Worm (Caenorhabditis elegans) whole organism, L2 larva: ENCODE results near the gene ZC455.1.

Source experiments
- C34F6.9 ChIP-seq: fragments of 150-350 bp; optimal IDR thresholded peaks from 2 replicates; lab custom pipeline; 2014; ENCODE audit warnings: missing biosample characterization, missing genetic modification characterization
- F13H6.1 ChIP-seq: sonication (generic microtip); optimal IDR thresholded peaks from 2 replicates; lab custom pipeline; 2016; ENCODE audit warnings: missing genetic modification characterization, missing compliant biosample characterization
- R02D3.7 ChIP-seq: fragments of 150-350 bp; optimal IDR thresholded peaks from 2 replicates; lab custom pipeline; 2014; ENCODE audit warnings: missing biosample characterization, missing genetic modification characterization
- Y55F3AM.14 ChIP-seq: fragments of 200-800 bp; sonication (Bioruptor generic); optimal IDR thresholded peaks from 2 replicates; lab custom pipeline; 2018; ENCODE audit warnings: mild to moderate bottlenecking, missing genetic modification characterization, missing compliant biosample characterization
- ZK546.5 ChIP-seq: sonication (generic microtip); optimal IDR thresholded peaks from 2 replicates; lab custom pipeline; 2017; ENCODE audit warnings: missing biosample characterization, missing genetic modification characterization
- ama-1 ChIP-seq: fragments of 150-350 bp; optimal IDR thresholded peaks from 2 replicates; lab custom pipeline; 2018; ENCODE audit warnings: inconsistent platforms
- blmp-1 ChIP-seq: sonication (generic microtip); optimal IDR thresholded peaks from 2 replicates; lab custom pipeline; 2017; ENCODE audit warnings: missing genetic modification characterization, mild to moderate bottlenecking, missing compliant biosample characterization, antibody characterized with exemption, moderate library complexity; ENCODE audit not compliant: insufficient read depth
- ceh-16 ChIP-seq: fragments of 150-350 bp; optimal IDR thresholded peaks from 2 replicates; lab custom pipeline; 2014; ENCODE audit warnings: missing biosample characterization, missing genetic modification characterization
- ceh-82 ChIP-seq: fragments of 150-350 bp; optimal IDR thresholded peaks from 2 replicates; lab custom pipeline; 2014; ENCODE audit warnings: missing biosample characterization, missing genetic modification characterization
- crh-2 ChIP-seq: sonication (generic microtip); optimal IDR thresholded peaks from 2 replicates; lab custom pipeline; 2017; ENCODE audit warnings: missing biosample characterization, missing genetic modification characterization
- egl-27 ChIP-seq: sonication (generic microtip); optimal IDR thresholded peaks from 3 replicates; lab custom pipeline; 2017; ENCODE audit warnings: missing biosample characterization, missing genetic modification reagents, missing genetic modification characterization
- gmeb-1 ChIP-seq: fragments of 150-350 bp; optimal IDR thresholded peaks from 2 replicates; lab custom pipeline; 2014; ENCODE audit warnings: missing biosample characterization, missing genetic modification characterization
- lin-11 ChIP-seq: fragments of 150-350 bp; sonication (generic microtip); optimal IDR thresholded peaks from 2 replicates; lab custom pipeline; 2014; ENCODE audit warnings: missing biosample characterization, missing genetic modification characterization, inconsistent platforms, mixed read lengths
- lin-13 ChIP-seq: fragments of 150-350 bp; optimal IDR thresholded peaks from 2 replicates; lab custom pipeline; 2014; ENCODE audit warnings: missing biosample characterization, missing genetic modification reagents, missing genetic modification characterization
- lin-39 ChIP-seq: fragments of 150-350 bp; optimal IDR thresholded peaks from 2 replicates; lab custom pipeline; 2014; ENCODE audit warnings: missing biosample characterization, missing genetic modification reagents, missing genetic modification characterization
- lsy-2 ChIP-seq, 2 experiments: fragments of 150-350 bp in 1 of 2; sonication (generic microtip) in 1 of 2; optimal IDR thresholded peaks; 2 replicates each; lab custom pipeline; 2014 to 2017; ENCODE audit warnings: missing biosample characterization in 2 of 2, missing genetic modification characterization in 2 of 2
- mab-5 ChIP-seq: fragments of 150-350 bp; optimal IDR thresholded peaks from 2 replicates; lab custom pipeline; 2014; ENCODE audit warnings: missing biosample characterization, missing genetic modification characterization
- mbf-1 ChIP-seq: sonication (generic microtip); optimal IDR thresholded peaks from 2 replicates; lab custom pipeline; 2017; ENCODE audit warnings: missing biosample characterization, missing genetic modification characterization
- mdl-1 ChIP-seq, 2 experiments: fragments of 150-350 bp in 1 of 2; sonication (generic microtip) in 1 of 2; optimal IDR thresholded peaks; 2 replicates each; lab custom pipeline; 2017; ENCODE audit warnings: missing biosample characterization in 2 of 2, missing genetic modification characterization in 2 of 2
- nhr-11 ChIP-seq: fragments of 150-350 bp; optimal IDR thresholded peaks from 2 replicates; lab custom pipeline; 2014; ENCODE audit warnings: missing biosample characterization, missing genetic modification characterization
- nhr-12 ChIP-seq: fragments of 150-350 bp; optimal IDR thresholded peaks from 2 replicates; lab custom pipeline; 2014; ENCODE audit warnings: missing biosample characterization, missing genetic modification characterization
- nhr-129 ChIP-seq: fragments of 150-350 bp; optimal IDR thresholded peaks from 2 replicates; lab custom pipeline; 2014; ENCODE audit warnings: missing biosample characterization, missing genetic modification characterization
- nhr-23 ChIP-seq: fragments of 150-350 bp; optimal IDR thresholded peaks from 2 replicates; lab custom pipeline; 2014; ENCODE audit warnings: missing biosample characterization, missing genetic modification reagents, missing genetic modification characterization
- nhr-237 ChIP-seq: fragments of 150-350 bp; optimal IDR thresholded peaks from 2 replicates; lab custom pipeline; 2014; ENCODE audit warnings: missing biosample characterization, missing genetic modification characterization
- nhr-25 ChIP-seq: fragments of 150-350 bp; sonication (generic microtip); optimal IDR thresholded peaks from 3 replicates; lab custom pipeline; 2014; ENCODE audit warnings: missing biosample characterization, missing genetic modification characterization
- nhr-77 ChIP-seq: fragments of 150-350 bp; optimal IDR thresholded peaks from 2 replicates; lab custom pipeline; 2014; ENCODE audit warnings: missing biosample characterization, missing genetic modification characterization
- peb-1 ChIP-seq: fragments of 150-350 bp; optimal IDR thresholded peaks from 2 replicates; lab custom pipeline; 2014; ENCODE audit warnings: missing biosample characterization, missing genetic modification characterization
- sem-4 ChIP-seq: fragments of 150-350 bp; optimal IDR thresholded peaks from 2 replicates; lab custom pipeline; 2014; ENCODE audit warnings: missing biosample characterization, missing genetic modification reagents, missing genetic modification characterization
- skn-1 ChIP-seq: sonication (generic microtip); optimal IDR thresholded peaks from 2 replicates; lab custom pipeline; 2017; ENCODE audit warnings: missing biosample characterization, missing genetic modification characterization
- sma-9 ChIP-seq, 2 experiments: fragments of 150-350 bp in 1 of 2; sonication (generic microtip) in 1 of 2; optimal IDR thresholded peaks; 2 replicates each; lab custom pipeline; 2014 to 2016; ENCODE audit warnings: missing genetic modification characterization in 2 of 2, mild to moderate bottlenecking in 1 of 2, missing biosample characterization in 1 of 2, missing compliant biosample characterization in 1 of 2, missing genetic modification reagents in 1 of 2, moderate library complexity in 1 of 2
- snpc-4 ChIP-seq: fragments of 150-350 bp; optimal IDR thresholded peaks from 2 replicates; lab custom pipeline; 2014; ENCODE audit warnings: missing biosample characterization, missing genetic modification characterization
- unc-39 ChIP-seq: fragments of 150-350 bp; optimal IDR thresholded peaks from 2 replicates; lab custom pipeline; 2014; ENCODE audit warnings: missing biosample characterization, missing genetic modification characterization
- unc-55 ChIP-seq: fragments of 150-350 bp; sonication (generic microtip); optimal IDR thresholded peaks from 3 replicates; lab custom pipeline; 2014; ENCODE audit warnings: missing biosample characterization, missing genetic modification reagents, missing genetic modification characterization
- zag-1 ChIP-seq: fragments of 150-350 bp; optimal IDR thresholded peaks from 2 replicates; lab custom pipeline; 2014; ENCODE audit warnings: missing biosample characterization, missing genetic modification characterization
- ztf-11 ChIP-seq: sonication (generic microtip); optimal IDR thresholded peaks from 2 replicates; lab custom pipeline; 2017; ENCODE audit warnings: missing biosample characterization, missing genetic modification characterization
- ztf-4 ChIP-seq: fragments of 150-350 bp; optimal IDR thresholded peaks from 2 replicates; lab custom pipeline; 2014; ENCODE audit warnings: missing biosample characterization, missing genetic modification characterization

Gene ZC455.1

DNA sequence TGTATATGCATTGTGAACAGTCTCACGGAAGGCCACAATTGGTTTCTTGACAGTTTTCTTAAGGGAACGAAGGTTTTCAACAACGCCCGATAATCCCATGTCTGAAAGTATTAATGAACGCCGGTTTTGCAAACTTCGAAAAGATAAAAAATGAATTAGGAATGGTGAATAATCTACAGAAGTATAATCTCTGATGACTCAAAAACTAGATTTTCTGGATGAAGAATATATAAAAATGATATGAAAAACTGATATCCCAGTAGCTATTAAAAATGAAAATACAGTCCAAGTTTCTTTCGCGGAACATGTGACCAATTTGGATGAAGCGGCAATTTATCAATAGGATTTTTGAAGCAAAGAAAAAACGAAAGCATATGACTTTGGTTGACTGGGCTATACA, 40.7 kb downstream of the ZC455.1 start, which contains the start of gene ZC443.3:
Gene ZC443.3 (minus strand): TSS at position 101 of the 400 bp plus-strand sequence.
- no peak for TF ChIP-seq unc-39 (tag; lab: Kevin White, UChicago)
- no peak for TF ChIP-seq ztf-4 (tag; lab: Kevin White, UChicago)
- no peak for TF ChIP-seq ama-1 (lab: Kevin White, UChicago)
- TF ChIP-seq nhr-11, result no peak
- no peak for TF ChIP-seq ztf-11
- no peak for TF ChIP-seq nhr-23
- no peak for TF ChIP-seq ZK546.5 (tag; lab: Kevin White, UChicago)
- no peak for TF ChIP-seq skn-1 (tag; lab: Kevin White, UChicago)
- TF ChIP-seq snpc-4 (tag; lab: Kevin White, UChicago), result no peak
- TF ChIP-seq sma-9 (GFP tag; optimal IDR thresholded peaks at IDR 0.05; lab: Kevin White, UChicago), result no peak
- no peak for TF ChIP-seq sma-9 (tag; optimal IDR thresholded peaks at IDR 0.05; lab: Kevin White, UChicago)
- TF ChIP-seq lin-39 (tag; lab: Kevin White, UChicago), result no peak
- no peak for TF ChIP-seq ceh-16 (tag; lab: Kevin White, UChicago)
- TF ChIP-seq peb-1 (tag; lab: Kevin White, UChicago), result no peak
- TF ChIP-seq Y55F3AM.14 (GFP tag; lab: Kevin White, UChicago), result no peak
- no peak for TF ChIP-seq mab-5 (tag; lab: Kevin White, UChicago)

- TF ChIP-seq nhr-77 (tag; lab: Kevin White, UChicago) (no peak), sma-9 (GFP tag; optimal IDR thresholded peaks at IDR 0.05; lab: Kevin White, UChicago) (peak; percentile 87), sma-9 (tag; optimal IDR thresholded peaks at IDR 0.05; lab: Kevin White, UChicago) (no peak), egl-27 (tag; lab: Kevin White, UChicago) (peak; percentile 64), lin-39 (tag; lab: Kevin White, UChicago) (peak; percentile 32), Y55F3AM.14 (GFP tag; lab: Kevin White, UChicago) (peak; percentile 69), nhr-12 (tag; lab: Kevin White, UChicago) (no peak), gmeb-1 (tag; lab: Kevin White, UChicago) (peak; percentile 12), nhr-129 (tag; lab: Kevin White, UChicago) (peak; percentile 84), zag-1 (tag; lab: Kevin White, UChicago) (peak; percentile 40), sem-4 (peak; percentile 60), snpc-4 (tag; lab: Kevin White, UChicago) (peak; percentile 55), mbf-1 (no peak), mdl-1 (tag; optimal IDR thresholded peaks at IDR 0.05; lab: Kevin White, UChicago) (peak; percentile 14 to 65), lsy-2 (tag; optimal IDR thresholded peaks at IDR 0.05; lab: Kevin White, UChicago) (peak in 1 of 2 experiments; percentile 79), C34F6.9 (tag; lab: Kevin White, UChicago) (peak; percentile 88), crh-2 (peak; percentile 7), ztf-4 (tag; lab: Kevin White, UChicago) (peak; percentile 63), F13H6.1 (peak; percentile 91), lin-11 (tag; lab: Kevin White, UChicago) (peak; percentile 77), peb-1 (tag; lab: Kevin White, UChicago) (no peak), nhr-25 (tag; lab: Kevin White, UChicago) (no peak), blmp-1 (tag; lab: Kevin White, UChicago) (no peak), mab-5 (tag; lab: Kevin White, UChicago) (peak; percentile 86), unc-55 (GFP tag; lab: Kevin White, UChicago) (peak; percentile 42), ztf-11 (no peak), lin-13 (peak; percentile 40), nhr-237 (tag; lab: Kevin White, UChicago) (no peak), unc-39 (tag; lab: Kevin White, UChicago) (peak; percentile 4), ceh-82 (tag; lab: Kevin White, UChicago) (no peak)
- TF ChIP-seq, all 48 proteins: peak for 20
Measured at ce11 chrV:12814481-12814882, 41.2 kb downstream of the ZC455.1 start.

- TF ChIP-seq R02D3.7 (tag; lab: Kevin White, UChicago) (no peak), mab-5 (tag; lab: Kevin White, UChicago) (no peak)
Measured at ce11 chrV:12815386-12815785, 42.1 kb downstream of the ZC455.1 start.

DNA sequence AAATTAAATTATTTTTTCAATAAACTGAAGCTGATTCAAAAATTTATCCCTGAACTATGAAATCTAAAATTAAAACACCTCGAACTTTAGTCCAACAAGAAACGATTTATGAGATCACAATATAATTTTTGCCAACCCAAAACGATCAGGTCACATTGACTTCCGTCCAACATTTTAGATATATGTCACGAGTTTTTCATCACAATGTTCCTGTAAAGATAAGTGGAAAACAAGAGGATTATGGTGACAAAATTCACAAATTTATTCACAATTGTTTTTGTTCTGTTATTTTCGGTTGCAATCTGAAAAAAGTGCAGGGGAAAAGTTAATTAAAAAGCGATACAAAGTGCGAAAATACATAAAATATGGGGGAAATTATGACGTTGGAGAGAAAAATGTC, 43.4 kb downstream of the ZC455.1 start:
- TF ChIP-seq sem-4 (peak; percentile 19), ztf-4 (tag; lab: Kevin White, UChicago) (peak; percentile 10), nhr-77 (tag; lab: Kevin White, UChicago) (no peak)
